Worm (Caenorhabditis elegans): ENCODE measurements around the gene srd-23.

DNA sequence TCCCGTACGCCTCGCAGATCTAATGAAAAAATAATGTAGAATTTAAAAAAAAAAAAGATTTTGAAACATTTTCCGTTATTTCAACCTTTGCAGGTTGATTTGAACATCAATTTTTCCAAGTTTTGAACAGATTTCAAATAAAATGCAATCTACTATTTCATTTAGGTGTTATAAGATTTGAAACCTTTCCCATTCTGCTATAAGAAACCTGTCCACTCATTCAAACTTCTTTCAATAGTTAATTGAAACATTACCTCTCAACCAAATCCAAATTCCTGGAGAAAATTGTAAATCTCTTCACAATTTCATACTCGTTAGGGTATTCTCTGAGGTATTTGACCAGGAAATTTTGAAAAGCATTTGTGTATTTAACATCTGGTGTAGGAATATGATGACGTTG is 35.0 kb downstream of the srd-23 start:
- TF ChIP-seq alr-1 (tag; optimal IDR thresholded peaks at IDR 0.05) = no peak
- no peak for TF ChIP-seq lin-39 (tag; optimal IDR thresholded peaks at IDR 0.05)
- no peak for TF ChIP-seq ZK546.5 (tag; optimal IDR thresholded peaks at IDR 0.05)
- TF ChIP-seq unc-39 (tag; optimal IDR thresholded peaks at IDR 0.05) = no peak
